Fruit fly (Drosophila melanogaster) whole organism, prepupa: ENCODE data around the gene mst.

ENCODE experiments used
- Blimp-1 ChIP-seq: fragments of 200-800 bp; sonication (Bioruptor generic); optimal IDR thresholded peaks from 3 replicates; lab custom pipeline; 2017; ENCODE audit warnings: missing biosample characterization, missing genetic modification characterization, mild to moderate bottlenecking, moderate library complexity, missing genetic modification reagents
- CG15336 ChIP-seq: fragments of 200-800 bp; sonication (Bioruptor generic); IDR thresholded peaks from 2 replicates; pipeline ENCODE4 v1.3.6; 2022; ENCODE audit warnings: missing biosample characterization, missing genetic modification characterization
- CG31627 ChIP-seq: fragments of 200-800 bp; sonication (Bioruptor generic); optimal IDR thresholded peaks from 3 replicates; lab custom pipeline; 2016; ENCODE audit warnings: missing biosample characterization, missing genetic modification characterization
- CG34406 ChIP-seq: fragments of 200-800 bp; sonication (Bioruptor generic); optimal IDR thresholded peaks from 3 replicates; lab custom pipeline; 2016; ENCODE audit warnings: missing biosample characterization, missing genetic modification characterization
- CG4318 ChIP-seq: fragments of 200-800 bp; sonication (Bioruptor generic); optimal IDR thresholded peaks from 3 replicates; lab custom pipeline; 2017; ENCODE audit warnings: missing biosample characterization, mild to moderate bottlenecking, missing genetic modification characterization
- CG6854 ChIP-seq: fragments of 200-800 bp; sonication (Bioruptor generic); optimal IDR thresholded peaks from 2 replicates; lab custom pipeline; 2017; ENCODE audit warnings: missing biosample characterization, mild to moderate bottlenecking, missing genetic modification characterization
- Ets96B ChIP-seq: fragments of 200-800 bp; optimal IDR thresholded peaks from 2 replicates; lab custom pipeline; 2019; ENCODE audit warnings: missing biosample characterization, mild to moderate bottlenecking, missing genetic modification characterization, moderate library complexity
- Hr39 ChIP-seq: fragments of 200-800 bp; sonication (Bioruptor generic); optimal IDR thresholded peaks from 2 replicates; lab custom pipeline; 2016; ENCODE audit warnings: missing biosample characterization, missing genetic modification characterization
- Sox14 ChIP-seq: fragments of 200-800 bp; sonication (Bioruptor generic); optimal IDR thresholded peaks from 3 replicates; lab custom pipeline; 2016; ENCODE audit warnings: missing biosample characterization, missing genetic modification characterization
- achi ChIP-seq: fragments of 200-800 bp; sonication (Bioruptor generic); optimal IDR thresholded peaks from 3 replicates; lab custom pipeline; 2016; ENCODE audit warnings: missing biosample characterization, missing genetic modification characterization
- acj6 ChIP-seq: fragments of 200-800 bp; sonication (Bioruptor generic); optimal IDR thresholded peaks from 3 replicates; lab custom pipeline; 2016; ENCODE audit warnings: missing biosample characterization, missing genetic modification characterization
- fd59A ChIP-seq: fragments of 200-800 bp; sonication (Bioruptor generic); optimal IDR thresholded peaks from 2 replicates; lab custom pipeline; 2017; ENCODE audit warnings: missing biosample characterization, mild to moderate bottlenecking, missing genetic modification characterization, missing genetic modification reagents
- spab ChIP-seq: fragments of 200-800 bp; sonication (Bioruptor generic); optimal IDR thresholded peaks from 2 replicates; lab custom pipeline; 2017; ENCODE audit warnings: missing biosample characterization, mild to moderate bottlenecking, missing genetic modification characterization, missing genetic modification reagents
- topi ChIP-seq: fragments of 200-800 bp; sonication (Bioruptor generic); optimal IDR thresholded peaks from 3 replicates; lab custom pipeline; 2016; ENCODE audit warnings: missing biosample characterization, missing genetic modification characterization

DNA sequence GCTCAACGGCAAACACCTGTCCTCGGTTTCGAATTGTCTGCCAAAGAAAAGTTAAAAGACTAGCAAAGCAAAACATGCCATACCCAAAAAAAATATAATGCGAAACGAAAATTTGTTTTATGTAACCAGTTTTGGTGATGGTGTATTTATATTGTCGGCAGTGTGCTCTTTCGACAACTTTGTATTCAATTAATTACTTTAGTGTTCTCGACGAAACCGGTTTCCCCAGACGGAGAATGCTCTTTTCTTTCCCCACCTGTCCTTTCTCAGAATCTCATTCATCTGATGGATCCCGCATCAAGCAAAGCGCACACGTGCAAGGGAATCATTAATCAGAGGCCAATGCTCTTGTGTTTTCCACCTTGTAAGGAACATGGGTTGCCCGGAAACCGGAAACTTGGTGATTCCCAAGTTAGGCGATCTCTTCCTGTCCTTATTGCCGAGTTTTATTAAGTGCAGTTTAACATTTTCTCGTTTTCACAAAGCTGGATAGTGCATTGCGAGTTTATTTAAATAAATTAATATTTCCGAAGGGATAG is 10.4 kb upstream of the mst start:
- no peak for TF ChIP-seq Sox14 (GFP tag; lab: Kevin White, UChicago)
- TF ChIP-seq spab (GFP tag; lab: Kevin White, UChicago): no peak
- no peak for TF ChIP-seq achi (GFP tag; lab: Kevin White, UChicago)
- TF ChIP-seq CG4318 (GFP tag; lab: Kevin White, UChicago): no peak
- no peak for TF ChIP-seq CG34406
- no peak for TF ChIP-seq Hr39 (GFP tag; lab: Kevin White, UChicago)
- TF ChIP-seq topi: no peak
- TF ChIP-seq CG15336: no peak
- peak; percentile 32 for TF ChIP-seq CG6854 (GFP tag; lab: Kevin White, UChicago)
- TF ChIP-seq Ets96B (tag; lab: Kevin White, UChicago): no peak
- TF ChIP-seq CG31627: no peak
- TF ChIP-seq Blimp-1 (GFP tag; lab: Kevin White, UChicago): no peak
- no peak for TF ChIP-seq acj6 (GFP tag; lab: Kevin White, UChicago)
- TF ChIP-seq fd59A (GFP tag; lab: Kevin White, UChicago): no peak
